Worm (Caenorhabditis elegans): Measurements from ENCODE around the gene nhr-130.

The nhr-130 gene

DNA sequence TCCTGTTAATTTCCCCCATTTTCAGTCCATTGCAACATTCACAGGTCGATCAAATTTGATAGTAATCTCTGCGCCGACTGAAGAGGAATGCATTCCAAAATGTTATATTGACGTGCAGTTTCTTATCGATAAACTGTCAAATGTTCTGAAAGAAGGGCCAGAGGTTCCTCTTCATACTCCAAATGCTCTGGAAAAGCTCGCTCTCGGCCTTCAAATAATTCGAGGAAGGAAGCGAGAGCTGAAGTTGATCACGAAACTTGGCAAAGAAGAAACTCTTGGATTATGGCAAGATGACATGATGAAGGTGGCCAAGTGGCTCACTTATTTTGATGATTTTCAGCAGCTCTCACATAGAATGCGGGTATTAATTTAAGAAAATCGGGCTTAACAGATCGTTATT is 4.1 kb downstream of the nhr-130 start:
- TF ChIP-seq blmp-1 (tag; optimal IDR thresholded peaks at IDR 0.05) (no peak), nhr-2 (tag; optimal IDR thresholded peaks at IDR 0.05) (no peak), ces-1 (GFP tag; optimal IDR thresholded peaks at IDR 0.05) (no peak), M03D4.4 (tag; optimal IDR thresholded peaks at IDR 0.05) (no peak), lin-13 (tag; optimal IDR thresholded peaks at IDR 0.05) (no peak), sem-2 (GFP tag; optimal IDR thresholded peaks at IDR 0.05) (no peak), flh-1 (GFP tag; optimal IDR thresholded peaks at IDR 0.05) (no peak), mab-5 (tag; optimal IDR thresholded peaks at IDR 0.05) (no peak), cnd-1 (tag; optimal IDR thresholded peaks at IDR 0.05) (no peak), sptf-1 (tag; optimal IDR thresholded peaks at IDR 0.05) (no peak), pha-4 (tag; optimal IDR thresholded peaks at IDR 0.05) (no peak), ceh-43 (GFP tag; optimal IDR thresholded peaks at IDR 0.05) (no peak), elt-1 (tag; optimal IDR thresholded peaks at IDR 0.05; ENCODE audit: borderline replicate concordance, insufficient read depth) (no peak), ceh-83 (GFP tag; optimal IDR thresholded peaks at IDR 0.05) (no peak), tbx-8 (GFP tag; optimal IDR thresholded peaks at IDR 0.05) (no peak)

ce11 chrV:477664-478212 is 5.4 kb downstream of the nhr-130 start, which contains the start of gene nhr-55:
TSS of gene nhr-55 (plus strand) at chrV:478162.
- TF ChIP-seq nhr-28 (tag; optimal IDR thresholded peaks at IDR 0.05) (no peak), lin-13 (tag; optimal IDR thresholded peaks at IDR 0.05) (no peak), nhr-12 (tag; optimal IDR thresholded peaks at IDR 0.05) (no peak), M03D4.4 (tag; optimal IDR thresholded peaks at IDR 0.05) (no peak), mep-1 (tag; optimal IDR thresholded peaks at IDR 0.05) (no peak), nhr-2 (tag; optimal IDR thresholded peaks at IDR 0.05) (no peak), unc-39 (tag; optimal IDR thresholded peaks at IDR 0.05) (no peak), ceh-39 (tag; optimal IDR thresholded peaks at IDR 0.05) (no peak)

ce11 chrV:474516-474915 is 8.6 kb downstream of the nhr-130 start, which contains the start of gene nhr-99:
TSS of gene nhr-99 (plus strand) at chrV:474778.
- TF ChIP-seq ceh-83 (GFP tag; optimal IDR thresholded peaks at IDR 0.05): no peak

- TF ChIP-seq unc-62 (GFP tag; optimal IDR thresholded peaks at IDR 0.05) (no peak), ces-1 (GFP tag; optimal IDR thresholded peaks at IDR 0.05) (no peak), snpc-4 (tag; optimal IDR thresholded peaks at IDR 0.05) (no peak), flh-1 (GFP tag; optimal IDR thresholded peaks at IDR 0.05) (no peak), sem-2 (GFP tag; optimal IDR thresholded peaks at IDR 0.05) (no peak), nhr-12 (tag; optimal IDR thresholded peaks at IDR 0.05) (no peak), nhr-76 (tag; optimal IDR thresholded peaks at IDR 0.05) (no peak), ztf-11 (tag; optimal IDR thresholded peaks at IDR 0.05) (no peak), M03D4.4 (tag; optimal IDR thresholded peaks at IDR 0.05) (no peak), mab-5 (tag; optimal IDR thresholded peaks at IDR 0.05) (no peak), nhr-28 (tag; optimal IDR thresholded peaks at IDR 0.05) (no peak), drap-1 (GFP tag; optimal IDR thresholded peaks at IDR 0.05) (no peak), bed-3 (GFP tag; optimal IDR thresholded peaks at IDR 0.05) (no peak), nhr-237 (tag; optimal IDR thresholded peaks at IDR 0.05) (no peak), zip-8 (tag; optimal IDR thresholded peaks at IDR 0.05) (no peak), lin-13 (tag; optimal IDR thresholded peaks at IDR 0.05) (no peak), unc-39 (tag; optimal IDR thresholded peaks at IDR 0.05) (no peak), elt-3 (tag; optimal IDR thresholded peaks at IDR 0.05) (no peak), ham-2 (GFP tag; optimal IDR thresholded peaks at IDR 0.05) (no peak), nhr-2 (tag; optimal IDR thresholded peaks at IDR 0.05) (no peak)
Measured at ce11 chrV:472589-472988, 10.6 kb downstream of the nhr-130 start, which contains the start of gene srt-31. TSS of gene srt-31 (plus strand) at chrV:472889.

DNA sequence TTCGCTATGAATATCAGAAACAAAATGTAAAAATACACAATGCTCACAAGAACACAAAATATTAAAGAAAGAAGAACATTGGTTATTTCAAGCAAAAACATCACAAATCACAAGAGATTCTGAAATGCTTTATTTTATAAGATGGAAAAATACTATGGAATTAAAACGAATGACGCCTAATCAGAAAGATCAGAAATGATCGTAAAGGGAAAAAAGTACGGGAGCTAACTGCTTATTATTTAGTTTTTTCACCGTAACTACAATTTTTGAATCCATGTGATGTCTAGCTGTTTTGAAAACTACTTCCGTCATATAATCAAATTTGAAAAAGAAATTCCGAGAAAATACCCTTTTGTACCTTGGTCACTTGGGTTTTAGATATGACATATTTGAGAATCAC is 14.7 kb downstream of the nhr-130 start, which contains the start of gene srbc-57:
Gene srbc-57 (minus strand): TSS at position 101 of the 400 bp plus-strand sequence.
- TF ChIP-seq ceh-43 (GFP tag; optimal IDR thresholded peaks at IDR 0.05) (no peak), zip-8 (tag; optimal IDR thresholded peaks at IDR 0.05) (no peak), elt-3 (tag; optimal IDR thresholded peaks at IDR 0.05) (no peak), ces-1 (GFP tag; optimal IDR thresholded peaks at IDR 0.05) (no peak), ztf-11 (tag; optimal IDR thresholded peaks at IDR 0.05) (no peak), nhr-76 (tag; optimal IDR thresholded peaks at IDR 0.05) (no peak), ceh-39 (tag; optimal IDR thresholded peaks at IDR 0.05) (no peak), nhr-28 (tag; optimal IDR thresholded peaks at IDR 0.05) (no peak), sptf-1 (tag; optimal IDR thresholded peaks at IDR 0.05) (no peak), unc-39 (tag; optimal IDR thresholded peaks at IDR 0.05) (no peak), mls-2 (tag; optimal IDR thresholded peaks at IDR 0.05) (no peak), flh-1 (GFP tag; optimal IDR thresholded peaks at IDR 0.05) (no peak), mep-1 (tag; optimal IDR thresholded peaks at IDR 0.05) (no peak), sem-2 (GFP tag; optimal IDR thresholded peaks at IDR 0.05) (no peak), ceh-83 (GFP tag; optimal IDR thresholded peaks at IDR 0.05) (no peak), M03D4.4 (tag; optimal IDR thresholded peaks at IDR 0.05) (no peak)

Measured in whole organism, mixed stage, embryonic.